Worm (Caenorhabditis elegans): Measurements from ENCODE around the gene F22B5.10.

ce11 chrII:8428947-8429919 lies 37.7 kb upstream of the F22B5.10 start:
- TF ChIP-seq dpl-1 (GFP tag; optimal IDR thresholded peaks at IDR 0.05): no peak
- TF ChIP-seq Y67H2A.10 (GFP tag; conservative IDR thresholded peaks at IDR 0.05): no peak
- no peak for TF ChIP-seq nfya-1 (tag; optimal IDR thresholded peaks at IDR 0.05; ENCODE audit: borderline replicate concordance, insufficient read depth)
- no peak for TF ChIP-seq ets-4 (GFP tag; optimal IDR thresholded peaks at IDR 0.05)
- no peak for TF ChIP-seq C06A6.2 (GFP tag; conservative IDR thresholded peaks at IDR 0.05)
- TF ChIP-seq snpc-4 (GFP tag; optimal IDR thresholded peaks at IDR 0.05): no peak
- no peak for TF ChIP-seq snpc-4 (tag; optimal IDR thresholded peaks at IDR 0.05)
- no peak for TF ChIP-seq nhr-27 (tag; optimal IDR thresholded peaks at IDR 0.05)
- TF ChIP-seq let-526 (GFP tag; IDR thresholded peaks at IDR 0.05): no peak
- TF ChIP-seq aptf-3 (GFP tag; IDR thresholded peaks at IDR 0.05): no peak
- no peak for TF ChIP-seq ama-1 (optimal IDR thresholded peaks at IDR 0.05)
- no peak for TF ChIP-seq ama-1 (GFP tag; optimal IDR thresholded peaks at IDR 0.05)
- no peak for TF ChIP-seq C17E4.6 (GFP tag; IDR thresholded peaks at IDR 0.05)

All from whole organism, young adult.